Worm (Caenorhabditis elegans) whole organism, L2 larva: ENCODE data around the gene B0410.1.

Experiments used
- ZK546.5 ChIP-seq: sonication (generic microtip); optimal IDR thresholded peaks from 2 replicates; lab custom pipeline; 2017; ENCODE audit warnings: missing biosample characterization, missing genetic modification characterization
- egl-27 ChIP-seq: sonication (generic microtip); optimal IDR thresholded peaks from 3 replicates; lab custom pipeline; 2017; ENCODE audit warnings: missing biosample characterization, missing genetic modification reagents, missing genetic modification characterization
- nhr-11 ChIP-seq: fragments of 150-350 bp; optimal IDR thresholded peaks from 2 replicates; lab custom pipeline; 2014; ENCODE audit warnings: missing biosample characterization, missing genetic modification characterization
- nhr-6 ChIP-seq: fragments of 150-350 bp; optimal IDR thresholded peaks from 2 replicates; lab custom pipeline; 2014; ENCODE audit warnings: missing biosample characterization, missing genetic modification characterization
- unc-62 ChIP-seq: fragments of 150-350 bp; optimal IDR thresholded peaks from 2 replicates; lab custom pipeline; 2014; ENCODE audit warnings: missing biosample characterization, missing genetic modification reagents, missing genetic modification characterization
- ztf-4 ChIP-seq: fragments of 150-350 bp; optimal IDR thresholded peaks from 2 replicates; lab custom pipeline; 2014; ENCODE audit warnings: missing biosample characterization, missing genetic modification characterization

DNA sequence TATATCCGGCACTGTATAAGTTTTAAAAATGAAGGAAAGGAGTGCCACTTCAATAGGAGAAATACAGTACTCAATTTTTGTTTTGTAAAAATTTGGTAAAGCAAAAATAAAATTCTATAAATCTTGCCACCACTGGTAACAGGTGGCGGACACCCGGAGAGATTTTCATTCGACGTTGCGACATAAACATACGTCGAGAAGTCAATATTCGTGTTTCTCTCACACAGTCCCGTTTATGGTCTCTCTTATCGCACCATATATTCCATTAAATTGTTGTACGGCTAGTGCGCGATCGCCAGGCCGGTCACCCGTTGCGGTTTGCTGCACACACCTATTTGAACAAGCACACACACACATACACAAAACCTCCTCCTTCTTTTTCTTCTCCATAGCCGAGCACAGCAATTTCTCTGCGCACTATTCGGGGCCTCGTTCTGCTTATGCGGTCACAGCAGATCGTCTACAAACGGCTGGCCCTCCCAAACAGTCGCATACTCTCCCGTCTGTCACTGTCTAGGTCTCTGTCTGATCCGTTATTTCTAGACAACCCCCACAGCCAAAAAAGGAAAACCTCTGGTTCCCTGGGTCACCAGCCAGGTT lies 6.6 kb downstream of the B0410.1 start:
- no peak for TF ChIP-seq ZK546.5 (tag; lab: Kevin White, UChicago)
- no peak for TF ChIP-seq nhr-6
- TF ChIP-seq ztf-4 (tag; lab: Kevin White, UChicago) = no peak
- TF ChIP-seq egl-27 (tag; lab: Kevin White, UChicago) = no peak
- TF ChIP-seq nhr-11 (tag; lab: Kevin White, UChicago) = no peak
- no peak for TF ChIP-seq unc-62 (GFP tag; lab: Kevin White, UChicago)
